Fruit fly (Drosophila melanogaster): ENCODE measurements around the gene CG43139.

The CG43139 gene

dm6 chr3R:27501938-27502337 is at the start of gene CG43139:
CG43139 (minus strand) TSS chr3R:27502025.
- TF ChIP-seq CG32121 (GFP tag; IDR thresholded peaks at IDR 0.05): no peak
- TF ChIP-seq CG8159 (tag; optimal IDR thresholded peaks at IDR 0.05): no peak
- TF ChIP-seq CG17806 (tag; optimal IDR thresholded peaks at IDR 0.05): no peak
- TF ChIP-seq Pif1B (GFP tag; optimal IDR thresholded peaks at IDR 0.05): no peak
- TF ChIP-seq CG8301 (tag; optimal IDR thresholded peaks at IDR 0.05): no peak
- no peak for TF ChIP-seq CG10348 (GFP tag; IDR thresholded peaks at IDR 0.05)
- TF ChIP-seq D1 (tag; optimal IDR thresholded peaks at IDR 0.05): no peak
- no peak for TF ChIP-seq fd96Ca (GFP tag; IDR thresholded peaks at IDR 0.05)
- no peak for TF ChIP-seq CG14655 (GFP tag; optimal IDR thresholded peaks at IDR 0.05)
- TF ChIP-seq Pif1A (GFP tag; optimal IDR thresholded peaks at IDR 0.05): no peak
- no peak for TF ChIP-seq rn (GFP tag; IDR thresholded peaks at IDR 0.05)
- TF ChIP-seq gl (tag; optimal IDR thresholded peaks at IDR 0.05): no peak
- no peak for TF ChIP-seq CG4496 (GFP tag; IDR thresholded peaks at IDR 0.05)
- TF ChIP-seq CG9948 (tag; optimal IDR thresholded peaks at IDR 0.05): no peak
- TF ChIP-seq CG12605 (GFP tag; IDR thresholded peaks at IDR 0.05): no peak
- TF ChIP-seq Snoo (tag; optimal IDR thresholded peaks at IDR 0.05): no peak
- TF ChIP-seq CG34367 (tag; optimal IDR thresholded peaks at IDR 0.05): no peak
- no peak for TF ChIP-seq CG15710 (tag; optimal IDR thresholded peaks at IDR 0.05)

- no peak for TF ChIP-seq CG15710 (tag; optimal IDR thresholded peaks at IDR 0.05)
- TF ChIP-seq CG17806 (tag; optimal IDR thresholded peaks at IDR 0.05): no peak
- no peak for TF ChIP-seq EcR (GFP tag; optimal IDR thresholded peaks at IDR 0.05)
- TF ChIP-seq Pif1B (GFP tag; optimal IDR thresholded peaks at IDR 0.05): no peak
- TF ChIP-seq CG34367 (tag; optimal IDR thresholded peaks at IDR 0.05): no peak
- TF ChIP-seq CG4496 (GFP tag; IDR thresholded peaks at IDR 0.05): no peak
- no peak for TF ChIP-seq Ets98B (GFP tag; IDR thresholded peaks at IDR 0.05)
- no peak for TF ChIP-seq CG13204 (GFP tag; optimal IDR thresholded peaks at IDR 0.05)
- TF ChIP-seq CG32121 (GFP tag; IDR thresholded peaks at IDR 0.05): no peak
- no peak for TF ChIP-seq CG8301 (tag; optimal IDR thresholded peaks at IDR 0.05)
- no peak for TF ChIP-seq CG14655 (GFP tag; optimal IDR thresholded peaks at IDR 0.05)
- no peak for TF ChIP-seq D1 (tag; optimal IDR thresholded peaks at IDR 0.05)
- TF ChIP-seq Pif1A (GFP tag; optimal IDR thresholded peaks at IDR 0.05): no peak
- TF ChIP-seq Snoo (tag; optimal IDR thresholded peaks at IDR 0.05): no peak
- no peak for TF ChIP-seq CG8159 (tag; optimal IDR thresholded peaks at IDR 0.05)
These were observed 45.6 kb upstream of the CG43139 start for dm6 chr3R:27547378-27547949.

- no peak for TF ChIP-seq Ets98B (GFP tag; IDR thresholded peaks at IDR 0.05)
- TF ChIP-seq CG9948 (tag; optimal IDR thresholded peaks at IDR 0.05): no peak
- no peak for TF ChIP-seq Snoo (tag; optimal IDR thresholded peaks at IDR 0.05)
- no peak for TF ChIP-seq Pif1A (GFP tag; optimal IDR thresholded peaks at IDR 0.05)
- no peak for TF ChIP-seq CG4496 (GFP tag; IDR thresholded peaks at IDR 0.05)
These were observed 43.9 kb upstream of the CG43139 start, which contains the start of gene Gr98d for dm6 chr3R:27545752-27546151. Gr98d (plus strand) TSS chr3R:27546052.

- TF ChIP-seq CG8301 (tag; optimal IDR thresholded peaks at IDR 0.05) (no peak), CG34367 (tag; optimal IDR thresholded peaks at IDR 0.05) (no peak), Ets98B (GFP tag; IDR thresholded peaks at IDR 0.05) (no peak), CG9948 (tag; optimal IDR thresholded peaks at IDR 0.05) (no peak), Pif1B (GFP tag; optimal IDR thresholded peaks at IDR 0.05) (no peak), CG8159 (tag; optimal IDR thresholded peaks at IDR 0.05) (no peak), D1 (tag; optimal IDR thresholded peaks at IDR 0.05) (no peak), Snoo (tag; optimal IDR thresholded peaks at IDR 0.05) (no peak), CG15710 (tag; optimal IDR thresholded peaks at IDR 0.05) (no peak), CG13204 (GFP tag; optimal IDR thresholded peaks at IDR 0.05) (no peak), CG4496 (GFP tag; IDR thresholded peaks at IDR 0.05) (no peak), fd96Ca (GFP tag; IDR thresholded peaks at IDR 0.05) (no peak), rn (GFP tag; IDR thresholded peaks at IDR 0.05) (no peak), Pif1A (GFP tag; optimal IDR thresholded peaks at IDR 0.05) (no peak), gl (tag; optimal IDR thresholded peaks at IDR 0.05) (no peak), CG17806 (tag; optimal IDR thresholded peaks at IDR 0.05) (no peak)
These were observed 42.3 kb upstream of the CG43139 start, which contains the start of gene Gr98c for dm6 chr3R:27544143-27544542. Gr98c (plus strand) TSS chr3R:27544443.

- TF ChIP-seq D1 (tag; optimal IDR thresholded peaks at IDR 0.05) (no peak), CG13204 (GFP tag; optimal IDR thresholded peaks at IDR 0.05) (no peak), CG32121 (GFP tag; IDR thresholded peaks at IDR 0.05) (no peak), CG14655 (GFP tag; optimal IDR thresholded peaks at IDR 0.05) (no peak), CG8159 (tag; optimal IDR thresholded peaks at IDR 0.05) (no peak), CG10348 (GFP tag; IDR thresholded peaks at IDR 0.05) (no peak), rn (GFP tag; IDR thresholded peaks at IDR 0.05) (no peak), CG12605 (GFP tag; IDR thresholded peaks at IDR 0.05) (no peak), CG15710 (tag; optimal IDR thresholded peaks at IDR 0.05) (no peak)
These were observed 40.4 kb upstream of the CG43139 start, which contains the start of gene Gr98b for dm6 chr3R:27542197-27542596. Gr98b (plus strand) TSS chr3R:27542497.

- TF ChIP-seq CG15710 (tag; optimal IDR thresholded peaks at IDR 0.05): no peak
These were observed 31.4 kb upstream of the CG43139 start for dm6 chr3R:27533225-27533624.

dm6 chr3R:27520415-27520916 is 18.6 kb upstream of the CG43139 start, which contains the start of gene CG12885:
CG12885 (plus strand) TSS chr3R:27520866.
- TF ChIP-seq Ets98B (GFP tag; IDR thresholded peaks at IDR 0.05): no peak
- TF ChIP-seq EcR (GFP tag; optimal IDR thresholded peaks at IDR 0.05): no peak
- no peak for TF ChIP-seq gl (tag; optimal IDR thresholded peaks at IDR 0.05)
- no peak for TF ChIP-seq CG9948 (tag; optimal IDR thresholded peaks at IDR 0.05)
- TF ChIP-seq CG12605 (GFP tag; IDR thresholded peaks at IDR 0.05): no peak
- no peak for TF ChIP-seq CG14655 (GFP tag; optimal IDR thresholded peaks at IDR 0.05)
- no peak for TF ChIP-seq Pif1B (GFP tag; optimal IDR thresholded peaks at IDR 0.05)
- TF ChIP-seq CG13204 (GFP tag; optimal IDR thresholded peaks at IDR 0.05): no peak
- TF ChIP-seq Pif1A (GFP tag; optimal IDR thresholded peaks at IDR 0.05): no peak
- no peak for TF ChIP-seq CG4496 (GFP tag; IDR thresholded peaks at IDR 0.05)
- no peak for TF ChIP-seq rn (GFP tag; IDR thresholded peaks at IDR 0.05)
- TF ChIP-seq D1 (tag; optimal IDR thresholded peaks at IDR 0.05): no peak
- no peak for TF ChIP-seq CG8159 (tag; optimal IDR thresholded peaks at IDR 0.05)
- TF ChIP-seq CG10348 (GFP tag; IDR thresholded peaks at IDR 0.05): no peak
- TF ChIP-seq fd96Ca (GFP tag; IDR thresholded peaks at IDR 0.05): no peak
- no peak for TF ChIP-seq CG17806 (tag; optimal IDR thresholded peaks at IDR 0.05)
- TF ChIP-seq CG34367 (tag; optimal IDR thresholded peaks at IDR 0.05): no peak
- TF ChIP-seq CG8301 (tag; optimal IDR thresholded peaks at IDR 0.05): no peak
